Worm (Caenorhabditis elegans): ENCODE data around the gene knl-3.

DNA sequence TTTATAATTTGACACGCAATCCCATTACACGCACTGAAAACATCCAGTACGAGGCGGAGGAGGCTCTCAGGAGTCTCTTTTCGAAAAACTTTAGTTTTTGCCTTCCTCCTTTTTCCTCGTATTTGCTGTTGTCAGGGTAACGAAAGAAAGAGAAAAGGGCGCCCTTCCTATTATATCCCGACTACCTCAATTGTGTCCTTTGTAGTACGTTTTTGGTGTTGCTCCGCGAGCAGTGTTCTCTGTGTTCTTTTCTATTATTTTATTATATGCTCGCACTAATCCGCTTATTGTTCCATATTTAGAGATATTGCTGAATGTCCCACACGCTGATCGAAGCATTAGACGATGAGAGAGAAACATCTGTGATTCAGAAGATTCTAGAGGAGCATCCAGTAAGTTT is 26.5 kb downstream of the knl-3 start, which contains the start of gene nphp-2:
- no peak for TF ChIP-seq cnd-1 (tag; optimal IDR thresholded peaks at IDR 0.05)
- TF ChIP-seq ztf-11 (tag; optimal IDR thresholded peaks at IDR 0.05): no peak
- no peak for TF ChIP-seq nhr-28 (tag; optimal IDR thresholded peaks at IDR 0.05)
- TF ChIP-seq lsy-2 (tag; optimal IDR thresholded peaks at IDR 0.05): no peak
- no peak for TF ChIP-seq flh-1 (GFP tag; optimal IDR thresholded peaks at IDR 0.05)
- TF ChIP-seq unc-39 (tag; optimal IDR thresholded peaks at IDR 0.05): no peak
- TF ChIP-seq drap-1 (GFP tag; optimal IDR thresholded peaks at IDR 0.05): no peak
- no peak for TF ChIP-seq nhr-237 (tag; optimal IDR thresholded peaks at IDR 0.05)
- no peak for TF ChIP-seq elt-1 (tag; optimal IDR thresholded peaks at IDR 0.05; ENCODE audit: borderline replicate concordance, insufficient read depth)
- no peak for TF ChIP-seq mls-2 (tag; optimal IDR thresholded peaks at IDR 0.05)
- no peak for TF ChIP-seq ceh-39 (tag; optimal IDR thresholded peaks at IDR 0.05)
- TF ChIP-seq pha-4 (tag; optimal IDR thresholded peaks at IDR 0.05): no peak

All from whole organism, mixed stage, embryonic.